Fruit fly (Drosophila melanogaster) whole organism, embryonic: ENCODE results near the gene CG43338.
A peak's percentile ranks its signal among the peaks of the same experiment; 100 is the strongest.

ENCODE experiments used
- ATbp ChIP-seq: fragments of 200-800 bp; sonication (Bioruptor generic); optimal IDR thresholded peaks from 2 replicates; lab custom pipeline; 2017; ENCODE audit warnings: missing biosample characterization, mild to moderate bottlenecking, missing genetic modification characterization, missing genetic modification reagents
- B-H1 ChIP-seq: fragments of 200-800 bp; sonication (Bioruptor generic); IDR thresholded peaks from 3 replicates; pipeline ENCODE4 v1.3.6; 2022; ENCODE audit warnings: missing biosample characterization, missing genetic modification characterization
- CG10274 ChIP-seq: fragments of 200-800 bp; sonication (Bioruptor generic); optimal IDR thresholded peaks from 3 replicates; lab custom pipeline; 2017; ENCODE audit warnings: missing biosample characterization, mild to moderate bottlenecking, missing genetic modification characterization
- CG10431 ChIP-seq: fragments of 200-800 bp; sonication (Bioruptor generic); optimal IDR thresholded peaks from 3 replicates; lab custom pipeline; 2018; ENCODE audit warnings: missing biosample characterization, mild to moderate bottlenecking, missing genetic modification characterization
- CG10543 ChIP-seq: fragments of 200-800 bp; sonication (Bioruptor generic); optimal IDR thresholded peaks from 3 replicates; lab custom pipeline; 2017; ENCODE audit warnings: missing biosample characterization, mild to moderate bottlenecking, missing genetic modification characterization, moderate library complexity
- CG10654 ChIP-seq: fragments of 200-800 bp; sonication (Bioruptor generic); optimal IDR thresholded peaks from 2 replicates; lab custom pipeline; 2016; ENCODE audit warnings: missing biosample characterization, missing genetic modification characterization
- CG11398 ChIP-seq: fragments of 200-800 bp; sonication (Bioruptor generic); optimal IDR thresholded peaks from 2 replicates; lab custom pipeline; 2016; ENCODE audit warnings: missing biosample characterization, missing genetic modification characterization
- CG12071 ChIP-seq: fragments of 200-800 bp; sonication (Bioruptor generic); optimal IDR thresholded peaks from 3 replicates; lab custom pipeline; 2018; ENCODE audit warnings: missing biosample characterization, mild to moderate bottlenecking, missing genetic modification characterization
- CG12155 ChIP-seq: fragments of 200-800 bp; sonication (Bioruptor generic); optimal IDR thresholded peaks from 3 replicates; lab custom pipeline; 2016; ENCODE audit warnings: missing biosample characterization, missing genetic modification characterization
- CG12299 ChIP-seq: fragments of 200-800 bp; sonication (Bioruptor generic); optimal IDR thresholded peaks from 2 replicates; lab custom pipeline; 2018; ENCODE audit warnings: missing biosample characterization, mild to moderate bottlenecking, missing genetic modification characterization
- CG16813 ChIP-seq: fragments of 200-800 bp; sonication (Bioruptor generic); IDR thresholded peaks from 3 replicates; pipeline ENCODE4 v1.3.6; 2022; ENCODE audit warnings: missing biosample characterization, missing genetic modification characterization; ENCODE audit not compliant: partially characterized antibody
- CG2199 ChIP-seq: fragments of 200-800 bp; sonication (Bioruptor generic); IDR thresholded peaks from 3 replicates; pipeline ENCODE4 v1.3.6; 2022; ENCODE audit warnings: missing biosample characterization, missing genetic modification characterization
- CG2202 ChIP-seq: fragments of 200-800 bp; sonication (Bioruptor generic); optimal IDR thresholded peaks from 2 replicates; lab custom pipeline; 2018; ENCODE audit warnings: missing biosample characterization, mild to moderate bottlenecking, missing genetic modification characterization
- CG30020 ChIP-seq: fragments of 200-800 bp; optimal IDR thresholded peaks from 2 replicates; lab custom pipeline; 2019; ENCODE audit warnings: missing biosample characterization, mild to moderate bottlenecking, missing genetic modification characterization, moderate library complexity
- CG3995 ChIP-seq: fragments of 200-800 bp; sonication (Bioruptor generic); optimal IDR thresholded peaks from 3 replicates; lab custom pipeline; 2016; ENCODE audit warnings: missing biosample characterization, missing genetic modification characterization
- CG4360 ChIP-seq: fragments of 200-800 bp; sonication (Bioruptor generic); IDR thresholded peaks from 2 replicates; pipeline ENCODE4 v1.3.6; 2022; ENCODE audit warnings: missing biosample characterization, missing genetic modification characterization
- CG4404 ChIP-seq: fragments of 200-800 bp; sonication (Bioruptor generic); IDR thresholded peaks from 2 replicates; pipeline ENCODE4 v1.3.6; 2022; ENCODE audit warnings: missing biosample characterization, missing genetic modification characterization
- CG6175 ChIP-seq: fragments of 200-800 bp; sonication (Bioruptor generic); IDR thresholded peaks from 3 replicates; pipeline ENCODE4 v1.3.6; 2022; ENCODE audit warnings: missing biosample characterization, missing genetic modification characterization
- CG6791 ChIP-seq: fragments of 200-800 bp; sonication (Bioruptor generic); IDR thresholded peaks from 3 replicates; pipeline ENCODE4 v1.3.6; 2022; ENCODE audit warnings: missing biosample characterization, missing genetic modification characterization; ENCODE audit not compliant: partially characterized antibody
- CG6813 ChIP-seq: fragments of 200-800 bp; sonication (Bioruptor generic); optimal IDR thresholded peaks from 2 replicates; lab custom pipeline; 2017; ENCODE audit warnings: missing biosample characterization, missing genetic modification characterization, mild to moderate bottlenecking, moderate library complexity, missing genetic modification reagents
- CG7357 ChIP-seq: fragments of 200-800 bp; sonication (Bioruptor generic); IDR thresholded peaks from 3 replicates; pipeline ENCODE4 v1.3.6; 2022; ENCODE audit warnings: missing biosample characterization, missing genetic modification characterization
- CG7556 ChIP-seq: fragments of 200-800 bp; sonication (Bioruptor generic); optimal IDR thresholded peaks from 2 replicates; lab custom pipeline; 2017; ENCODE audit warnings: missing biosample characterization, mild to moderate bottlenecking, missing genetic modification characterization
- CG8281 ChIP-seq: fragments of 200-800 bp; sonication (Bioruptor generic); optimal IDR thresholded peaks from 2 replicates; lab custom pipeline; 2018; ENCODE audit warnings: missing biosample characterization, mild to moderate bottlenecking, missing genetic modification characterization, moderate library complexity
- CG9215 ChIP-seq: fragments of 200-800 bp; sonication (Bioruptor generic); IDR thresholded peaks from 2 replicates; pipeline ENCODE4 v1.3.6; 2022; ENCODE audit warnings: missing biosample characterization, missing genetic modification characterization
- Deaf1 ChIP-seq: fragments of 200-800 bp; optimal IDR thresholded peaks from 3 replicates; lab custom pipeline; 2019; ENCODE audit warnings: missing biosample characterization, mild to moderate bottlenecking, missing genetic modification characterization, moderate library complexity
- Dip2 ChIP-seq: fragments of 200-800 bp; sonication (Bioruptor generic); IDR thresholded peaks from 2 replicates; pipeline ENCODE4 v1.3.6; 2022; ENCODE audit warnings: missing biosample characterization, missing genetic modification characterization
- Fer3 ChIP-seq: fragments of 200-800 bp; sonication (Bioruptor generic); optimal IDR thresholded peaks from 2 replicates; lab custom pipeline; 2018; ENCODE audit warnings: missing biosample characterization, mild to moderate bottlenecking, missing genetic modification characterization, moderate library complexity
- Gsc ChIP-seq: fragments of 200-800 bp; sonication (Bioruptor generic); IDR thresholded peaks from 2 replicates; pipeline ENCODE4 v1.3.6; 2022; ENCODE audit warnings: missing biosample characterization, missing genetic modification characterization
- HLHmδ ChIP-seq: fragments of 200-800 bp; sonication (Bioruptor generic); optimal IDR thresholded peaks from 2 replicates; lab custom pipeline; 2018; ENCODE audit warnings: missing biosample characterization, mild to moderate bottlenecking, missing genetic modification characterization, moderate library complexity
- HmgD ChIP-seq: fragments of 200-800 bp; sonication (Bioruptor generic); optimal IDR thresholded peaks from 3 replicates; lab custom pipeline; 2016; ENCODE audit warnings: missing biosample characterization, missing genetic modification characterization
- Med ChIP-seq: fragments of 200-800 bp; sonication (Bioruptor generic); peaks from one replicate; lab custom pipeline; 2016; ENCODE audit warnings: missing biosample characterization, missing genetic modification characterization, mild to moderate bottlenecking, inconsistent platforms, moderate library complexity
- Ptx1 ChIP-seq: fragments of 200-800 bp; sonication (Bioruptor generic); IDR thresholded peaks from 2 replicates; pipeline ENCODE4 v1.3.6; 2022; ENCODE audit warnings: missing biosample characterization, missing genetic modification characterization
- Six4 ChIP-seq: fragments of 200-800 bp; sonication (Bioruptor generic); optimal IDR thresholded peaks from 2 replicates; lab custom pipeline; 2016; ENCODE audit warnings: missing biosample characterization, missing genetic modification characterization
- Sox102F ChIP-seq: fragments of 200-800 bp; sonication (Bioruptor generic); optimal IDR thresholded peaks from 2 replicates; lab custom pipeline; 2018; ENCODE audit warnings: missing biosample characterization, mild to moderate bottlenecking, missing genetic modification characterization, moderate library complexity
- bbx ChIP-seq: fragments of 200-800 bp; sonication (Bioruptor generic); IDR thresholded peaks from 2 replicates; pipeline ENCODE4 v1.3.6; 2022; ENCODE audit warnings: missing biosample characterization, missing genetic modification characterization; ENCODE audit not compliant: partially characterized antibody
- bcd ChIP-seq: fragments of 200-800 bp; sonication (Bioruptor generic); optimal IDR thresholded peaks from 2 replicates; lab custom pipeline; 2017; ENCODE audit warnings: missing biosample characterization, mild to moderate bottlenecking, missing genetic modification characterization
- crc ChIP-seq: fragments of 200-800 bp; sonication (Bioruptor generic); optimal IDR thresholded peaks from 2 replicates; lab custom pipeline; 2016; ENCODE audit warnings: missing biosample characterization, missing genetic modification characterization
- da ChIP-seq: fragments of 200-800 bp; sonication (Bioruptor generic); optimal IDR thresholded peaks from 2 replicates; lab custom pipeline; 2016; ENCODE audit warnings: missing biosample characterization, missing genetic modification characterization
- ems ChIP-seq: fragments of 200-800 bp; sonication (Bioruptor generic); optimal IDR thresholded peaks from 3 replicates; lab custom pipeline; 2016; ENCODE audit warnings: missing biosample characterization, missing genetic modification characterization
- knrl ChIP-seq: fragments of 200-800 bp; sonication (Bioruptor generic); IDR thresholded peaks from 3 replicates; pipeline ENCODE4 v1.3.6; 2022; ENCODE audit warnings: missing biosample characterization, missing genetic modification characterization; ENCODE audit not compliant: partially characterized antibody
- maf-S ChIP-seq: fragments of 200-800 bp; sonication (Bioruptor generic); optimal IDR thresholded peaks from 2 replicates; lab custom pipeline; 2016; ENCODE audit warnings: missing biosample characterization, missing genetic modification characterization
- nmo ChIP-seq: fragments of 200-800 bp; sonication (Bioruptor generic); optimal IDR thresholded peaks from 2 replicates; lab custom pipeline; 2018; ENCODE audit warnings: missing biosample characterization, mild to moderate bottlenecking, missing genetic modification characterization, moderate library complexity
- sens ChIP-seq: fragments of 200-800 bp; sonication (Bioruptor generic); peaks from one replicate; lab custom pipeline; 2016; ENCODE audit warnings: missing biosample characterization, missing genetic modification characterization
- shn ChIP-seq: fragments of 200-800 bp; sonication (Bioruptor generic); optimal IDR thresholded peaks from 3 replicates; lab custom pipeline; 2016; ENCODE audit warnings: missing biosample characterization, missing genetic modification characterization
- sob ChIP-seq: fragments of 200-800 bp; sonication (Bioruptor generic); IDR thresholded peaks from 2 replicates; pipeline ENCODE4 v1.3.6; 2022; ENCODE audit warnings: missing biosample characterization, missing genetic modification characterization
- z ChIP-seq: fragments of 200-800 bp; sonication (Bioruptor generic); IDR thresholded peaks from 3 replicates; pipeline ENCODE4 v1.3.6; 2022; ENCODE audit warnings: missing biosample characterization, missing genetic modification characterization
- zen ChIP-seq: fragments of 200-800 bp; sonication (Bioruptor generic); optimal IDR thresholded peaks from 3 replicates; lab custom pipeline; 2018; ENCODE audit warnings: missing biosample characterization, mild to moderate bottlenecking, missing genetic modification characterization, moderate library complexity

The CG43338 gene

dm6 chr2L:18713686-18714085, 42.6 kb upstream of the CG43338 start, which contains the start of gene Irk3:
Gene Irk3, minus strand, starts transcription at chr2L:18713748.
- TF ChIP-seq CG6813 (GFP tag; lab: Kevin White, UChicago): peak; percentile 5
- TF ChIP-seq CG2199 (GFP tag; lab: Robert Waterston, UW): no peak
- TF ChIP-seq Med (GFP tag; lab: Kevin White, UChicago): peak; percentile 74

- TF ChIP-seq maf-S (GFP tag; lab: Kevin White, UChicago) (peak; percentile 81), CG12299 (peak; percentile 77), Six4 (peak; percentile 71), nmo (GFP tag; lab: Kevin White, UChicago) (peak; percentile 97), sob (GFP tag; lab: Robert Waterston, UW) (peak; percentile 96), shn (peak; percentile 78), HmgD (GFP tag; lab: Kevin White, UChicago) (peak; percentile 22), bcd (GFP tag; lab: Kevin White, UChicago) (peak; percentile 94), CG3995 (GFP tag; lab: Kevin White, UChicago) (peak; percentile 62), bbx (GFP tag; lab: Robert Waterston, UW) (peak; percentile 17; the same call in 1 of the 2 replicates), CG2202 (peak; percentile 73), CG7556 (peak; percentile 78), knrl (GFP tag; lab: Robert Waterston, UW) (peak; percentile 66), CG30020 (tag; lab: Kevin White, UChicago) (peak; percentile 94), Deaf1 (tag; lab: Kevin White, UChicago) (peak; percentile 58), zen (tag; lab: Kevin White, UChicago) (peak; percentile 94), Dip2 (GFP tag; lab: Robert Waterston, UW) (peak; percentile 51; the same call in 1 of the 2 replicates), CG10654 (peak; percentile 92), CG4404 (GFP tag; lab: Robert Waterston, UW) (peak; percentile 95), ATbp (GFP tag; lab: Kevin White, UChicago) (peak; percentile 76), Gsc (GFP tag; lab: Robert Waterston, UW) (peak; percentile 88), CG10431 (GFP tag; lab: Kevin White, UChicago) (peak; percentile 27), CG16813 (peak; percentile 51; the same call in 2 of the 3 replicates), Sox102F (GFP tag; lab: Kevin White, UChicago) (peak; percentile 93), CG10274 (GFP tag; lab: Kevin White, UChicago) (peak; percentile 52), ems (GFP tag; lab: Kevin White, UChicago) (peak; percentile 90), CG11398 (peak; percentile 14), CG7357 (GFP tag; lab: Robert Waterston, UW) (peak; percentile 100), CG6175 (GFP tag; lab: Robert Waterston, UW) (peak; percentile 84), Fer3 (tag; lab: Kevin White, UChicago) (peak; percentile 92), CG9215 (GFP tag; lab: Robert Waterston, UW) (peak; percentile 92), B-H1 (GFP tag; lab: Robert Waterston, UW) (peak; percentile 94), z (GFP tag; lab: Robert Waterston, UW) (peak; percentile 69; the same call in 1 of the 3 replicates), CG12155 (GFP tag; lab: Kevin White, UChicago) (peak; percentile 91), CG12071 (GFP tag; lab: Kevin White, UChicago) (peak; percentile 41), HLHmδ (no peak), da (peak; percentile 59), CG8281 (tag; lab: Kevin White, UChicago) (peak; percentile 63), sens (GFP tag; lab: Kevin White, UChicago) (peak; percentile 99), Ptx1 (GFP tag; lab: Robert Waterston, UW) (peak; percentile 97), CG4360 (GFP tag; lab: Robert Waterston, UW) (peak; percentile 88), CG10543 (GFP tag; lab: Kevin White, UChicago) (peak; percentile 84), crc (GFP tag; lab: Kevin White, UChicago) (peak; percentile 38), CG6791 (no peak)
Observed at dm6 chr2L:18708239-18708891, 37.3 kb upstream of the CG43338 start, which contains the start of the genes Faf2 and Grip71. Gene Faf2, minus strand, starts transcription at chr2L:18708688. Gene Grip71, plus strand, starts transcription at chr2L:18708846.
